Worm (Caenorhabditis elegans) whole organism, late embryonic: Measurements from ENCODE around the gene T25E4.1.

Experiments
- T23F11.4 ChIP-seq: fragments of 200-800 bp; sonication (Bioruptor generic); optimal IDR thresholded peaks from 2 replicates; lab custom pipeline; 2018; ENCODE audit warnings: mild to moderate bottlenecking, missing genetic modification characterization, missing compliant biosample characterization
- ahr-1 ChIP-seq: sonication (generic microtip); optimal IDR thresholded peaks from 2 replicates; lab custom pipeline; 2016; ENCODE audit warnings: missing genetic modification characterization, missing compliant biosample characterization
- ceh-19 ChIP-seq: fragments of 200-800 bp; sonication (Bioruptor generic); optimal IDR thresholded peaks from 2 replicates; lab custom pipeline; 2018; ENCODE audit warnings: mild to moderate bottlenecking, missing genetic modification characterization, missing compliant biosample characterization
- ceh-2 ChIP-seq: sonication (generic microtip); optimal IDR thresholded peaks from 2 replicates; lab custom pipeline; 2016; ENCODE audit warnings: missing genotype, missing genetic modification characterization, missing compliant biosample characterization
- ceh-24 ChIP-seq: sonication (generic microtip); optimal IDR thresholded peaks from 2 replicates; lab custom pipeline; 2016; ENCODE audit warnings: mild to moderate bottlenecking, missing genetic modification characterization, missing compliant biosample characterization
- ceh-31 ChIP-seq: sonication (generic microtip); optimal IDR thresholded peaks from 2 replicates; lab custom pipeline; 2016; ENCODE audit warnings: missing genetic modification characterization, missing compliant biosample characterization
- ceh-45 ChIP-seq: fragments of 200-800 bp; sonication (Bioruptor generic); IDR thresholded peaks from 2 replicates; pipeline ENCODE4 v1.3.6; 2022; ENCODE audit warnings: missing genetic modification reagents, missing genetic modification characterization, missing compliant biosample characterization
- ceh-6 ChIP-seq: fragments of 200-800 bp; sonication (Bioruptor generic); optimal IDR thresholded peaks from 2 replicates; lab custom pipeline; 2018; ENCODE audit warnings: mild to moderate bottlenecking, missing genetic modification characterization, missing compliant biosample characterization
- che-1 ChIP-seq: sonication (generic microtip); optimal IDR thresholded peaks from 2 replicates; lab custom pipeline; 2016; ENCODE audit warnings: mild to moderate bottlenecking, missing genetic modification characterization, missing compliant biosample characterization
- dmd-4 ChIP-seq: sonication (generic microtip); optimal IDR thresholded peaks from 2 replicates; lab custom pipeline; 2016; ENCODE audit warnings: borderline replicate concordance, missing genetic modification characterization, missing compliant biosample characterization
- dve-1 ChIP-seq: sonication (generic microtip); optimal IDR thresholded peaks from 2 replicates; lab custom pipeline; 2017; ENCODE audit warnings: antibody characterized with exemption, mild to moderate bottlenecking, missing genetic modification characterization, missing compliant biosample characterization
- elt-2 ChIP-seq: sonication (generic microtip); optimal IDR thresholded peaks from 2 replicates; lab custom pipeline; 2016; ENCODE audit warnings: missing genetic modification reagents, missing genetic modification characterization, missing compliant biosample characterization
- fax-1 ChIP-seq: sonication (generic microtip); optimal IDR thresholded peaks from 2 replicates; lab custom pipeline; 2016; ENCODE audit warnings: missing genotype, missing genetic modification characterization, missing compliant biosample characterization
- fkh-10 ChIP-seq: fragments of 150-350 bp; optimal IDR thresholded peaks from 2 replicates; lab custom pipeline; 2014; ENCODE audit warnings: missing biosample characterization, missing genetic modification reagents, missing genetic modification characterization
- fkh-6 ChIP-seq: sonication (generic microtip); optimal IDR thresholded peaks from 2 replicates; lab custom pipeline; 2016; ENCODE audit warnings: missing genetic modification characterization, missing compliant biosample characterization
- hlh-15 ChIP-seq: sonication (generic microtip); optimal IDR thresholded peaks from 2 replicates; lab custom pipeline; 2016; ENCODE audit warnings: missing genetic modification characterization, missing compliant biosample characterization
- hlh-30 ChIP-seq: sonication (generic microtip); optimal IDR thresholded peaks from 2 replicates; lab custom pipeline; 2017; ENCODE audit warnings: antibody characterized with exemption, missing genetic modification characterization, missing compliant biosample characterization; ENCODE audit not compliant: insufficient read depth
- hlh-6 ChIP-seq: sonication (generic microtip); optimal IDR thresholded peaks from 2 replicates; lab custom pipeline; 2016; ENCODE audit warnings: missing genotype, missing genetic modification characterization, missing compliant biosample characterization
- lim-6 ChIP-seq: sonication (generic microtip); optimal IDR thresholded peaks from 2 replicates; lab custom pipeline; 2016; ENCODE audit warnings: missing genetic modification characterization, missing compliant biosample characterization
- nfya-1 ChIP-seq: sonication (generic microtip); optimal IDR thresholded peaks from 2 replicates; lab custom pipeline; 2017; ENCODE audit warnings: missing genetic modification characterization, mild to moderate bottlenecking, missing compliant biosample characterization, antibody characterized with exemption, moderate library complexity
- nhr-11 ChIP-seq: fragments of 150-350 bp; optimal IDR thresholded peaks from 2 replicates; lab custom pipeline; 2014; ENCODE audit warnings: missing biosample characterization, missing genetic modification characterization
- nhr-232 ChIP-seq: sonication (generic microtip); optimal IDR thresholded peaks from 2 replicates; lab custom pipeline; 2016; ENCODE audit warnings: missing genetic modification characterization, missing compliant biosample characterization
- npax-4 ChIP-seq: sonication (generic microtip); optimal IDR thresholded peaks from 2 replicates; lab custom pipeline; 2016; ENCODE audit warnings: missing genetic modification characterization, missing compliant biosample characterization
- pag-3 ChIP-seq: sonication (generic microtip); optimal IDR thresholded peaks from 2 replicates; lab custom pipeline; 2016; ENCODE audit warnings: missing compliant biosample characterization, missing genetic modification characterization, borderline replicate concordance
- pqm-1 ChIP-seq: sonication (generic microtip); optimal IDR thresholded peaks from 2 replicates; lab custom pipeline; 2016; ENCODE audit warnings: missing genetic modification characterization, missing compliant biosample characterization
- pros-1 ChIP-seq: fragments of 150-350 bp; optimal IDR thresholded peaks from 2 replicates; lab custom pipeline; 2014; ENCODE audit warnings: missing biosample characterization, missing genetic modification reagents, missing genetic modification characterization
- sox-2 ChIP-seq: fragments of 200-800 bp; sonication (Bioruptor generic); IDR thresholded peaks from 2 replicates; pipeline ENCODE4 v1.3.6; 2022; ENCODE audit warnings: missing genetic modification reagents, missing genetic modification characterization, missing compliant biosample characterization
- sox-4 ChIP-seq: sonication (generic microtip); optimal IDR thresholded peaks from 2 replicates; lab custom pipeline; 2017; ENCODE audit warnings: mild to moderate bottlenecking, missing genetic modification characterization, inconsistent platforms, missing compliant biosample characterization
- syd-9 ChIP-seq: sonication (generic microtip); optimal IDR thresholded peaks from 2 replicates; lab custom pipeline; 2016; ENCODE audit warnings: mild to moderate bottlenecking, missing genetic modification characterization, moderate library complexity, missing compliant biosample characterization
- tbx-2 ChIP-seq: sonication (generic microtip); optimal IDR thresholded peaks from 2 replicates; lab custom pipeline; 2016; ENCODE audit warnings: missing genetic modification characterization, missing compliant biosample characterization
- ttx-3 ChIP-seq: sonication (generic microtip); optimal IDR thresholded peaks from 2 replicates; lab custom pipeline; 2016; ENCODE audit warnings: missing genetic modification reagents, missing genetic modification characterization, missing compliant biosample characterization
- unc-55 ChIP-seq: sonication (generic microtip); optimal IDR thresholded peaks from 2 replicates; lab custom pipeline; 2017; ENCODE audit warnings: missing biosample characterization, missing genetic modification reagents, missing genetic modification characterization
- ztf-16 ChIP-seq: sonication (generic microtip); optimal IDR thresholded peaks from 2 replicates; lab custom pipeline; 2017; ENCODE audit warnings: missing genetic modification characterization, missing compliant biosample characterization

Gene T25E4.1

DNA sequence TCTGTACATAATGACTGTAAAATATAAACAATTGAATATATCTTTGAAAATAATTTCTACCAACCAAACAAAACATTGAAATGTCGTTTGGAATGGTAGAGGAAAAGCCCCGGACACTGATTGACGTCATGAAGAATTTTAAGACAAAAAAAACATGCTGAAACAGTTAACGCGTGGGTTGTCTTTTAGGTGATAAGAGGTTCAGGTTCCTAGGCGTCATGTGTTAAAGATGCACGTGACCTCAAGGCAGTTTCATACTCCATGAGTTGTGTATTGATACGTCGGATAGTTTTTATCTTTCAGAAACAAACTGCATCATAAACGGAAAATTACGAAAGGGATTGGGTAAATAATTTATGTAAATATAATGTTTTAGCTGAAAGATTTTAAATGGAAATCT lies 21.0 kb upstream of the T25E4.1 start:
- TF ChIP-seq elt-2 (peak; percentile 31), dve-1 (tag; lab: Kevin White, UChicago) (no peak)
- TF ChIP-seq, all 69 proteins: peak for 1

ce11 chrII:5561392-5561791 lies 16.7 kb upstream of the T25E4.1 start, which contains the start of gene C17C3.3:
TSS of gene C17C3.3 (plus strand) at chrII:5561737.
- TF ChIP-seq nhr-11 (tag; lab: Kevin White, UChicago): no peak
- peak; percentile 88 for TF ChIP-seq elt-2
- TF ChIP-seq sox-4 (tag; lab: Kevin White, UChicago): no peak

- no peak for TF ChIP-seq T23F11.4
- TF ChIP-seq fkh-6 (tag; lab: Kevin White, UChicago): no peak
- no peak for TF ChIP-seq hlh-15 (tag; lab: Kevin White, UChicago)
- TF ChIP-seq ahr-1 (tag; lab: Kevin White, UChicago): no peak
- TF ChIP-seq ceh-19 (GFP tag; lab: Kevin White, UChicago): no peak
Measured at ce11 chrII:5565082-5565623, 13.0 kb upstream of the T25E4.1 start.

DNA sequence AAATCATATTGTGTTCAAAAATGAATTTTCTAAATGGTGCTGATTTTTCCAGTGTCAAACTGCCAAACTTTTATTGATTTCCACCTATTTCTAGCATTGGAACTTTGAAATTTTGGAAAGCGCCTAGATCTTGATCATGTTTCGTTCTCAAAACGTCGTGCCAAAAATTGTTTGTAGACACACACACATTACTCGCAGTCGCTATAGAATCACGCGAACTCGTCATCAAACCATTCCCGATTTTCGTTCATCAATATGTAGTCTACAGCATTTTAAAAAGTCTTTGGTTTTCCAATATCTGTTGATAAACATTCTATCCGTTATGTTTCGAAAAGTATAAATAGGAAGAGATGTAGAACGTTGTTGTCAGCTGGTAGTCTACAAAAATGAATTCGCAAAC lies 7.9 kb upstream of the T25E4.1 start, which contains the start of the genes C17C3.1 and C17C3.15:
Gene C17C3.1, plus strand, starts transcription at position 301 of the 400 bp plus-strand sequence.
Gene C17C3.15, plus strand, starts transcription at position 383 of the 400 bp plus-strand sequence.
- TF ChIP-seq dmd-4 (no peak), pag-3 (no peak), fax-1 (tag; lab: Kevin White, UChicago) (no peak), pqm-1 (no peak), fkh-10 (GFP tag; lab: Kevin White, UChicago) (no peak), lim-6 (tag; lab: Kevin White, UChicago) (no peak), ztf-16 (tag; lab: Kevin White, UChicago) (no peak), tbx-2 (no peak), hlh-30 (tag; lab: Kevin White, UChicago) (no peak), ceh-45 (no peak), nhr-232 (tag; lab: Kevin White, UChicago) (no peak), ceh-6 (no peak)
- TF ChIP-seq, all 69 proteins: peak for 0

ce11 chrII:5572082-5572746 lies 5.9 kb upstream of the T25E4.1 start:
- no peak for TF ChIP-seq ahr-1 (tag; lab: Kevin White, UChicago)
- TF ChIP-seq dve-1 (tag; lab: Kevin White, UChicago): no peak
- no peak for TF ChIP-seq unc-55 (GFP tag; lab: Kevin White, UChicago)
- no peak for TF ChIP-seq fax-1 (tag; lab: Kevin White, UChicago)
- no peak for TF ChIP-seq dmd-4
- no peak for TF ChIP-seq ceh-24 (tag; lab: Kevin White, UChicago)
- no peak for TF ChIP-seq ceh-31
- TF ChIP-seq ttx-3 (tag; lab: Kevin White, UChicago): no peak
- TF ChIP-seq hlh-30 (tag; lab: Kevin White, UChicago): no peak
- TF ChIP-seq pros-1 (tag; lab: Kevin White, UChicago): no peak
- TF ChIP-seq che-1 (tag; lab: Kevin White, UChicago): no peak
- TF ChIP-seq sox-2: no peak
- no peak for TF ChIP-seq ceh-2 (tag; lab: Kevin White, UChicago)
- TF ChIP-seq nfya-1 (tag; lab: Kevin White, UChicago): no peak
- TF ChIP-seq pag-3: no peak
- no peak for TF ChIP-seq hlh-6 (tag; lab: Kevin White, UChicago)
- TF ChIP-seq npax-4: no peak
- TF ChIP-seq syd-9: no peak
